Worm (Caenorhabditis elegans): ENCODE results near the gene gas-1.

DNA sequence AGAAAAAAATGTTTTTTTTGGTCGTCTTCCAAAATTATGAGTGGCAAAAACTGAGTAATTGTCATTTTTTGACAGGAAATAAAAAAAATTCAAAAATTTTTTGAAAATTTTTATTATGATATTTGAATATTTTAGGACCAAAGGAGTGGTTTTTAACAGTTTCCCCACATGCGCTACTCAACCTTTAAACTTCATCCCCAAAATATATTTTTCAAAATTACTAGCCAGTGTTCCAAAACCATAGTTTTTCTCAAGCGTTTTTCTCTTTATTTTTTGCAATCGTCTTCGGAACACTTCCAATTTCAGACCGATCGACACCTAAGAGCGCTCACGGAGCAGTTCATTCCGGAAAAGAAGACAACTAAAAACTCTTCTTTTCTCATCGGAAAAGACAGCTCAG, 13.3 kb downstream of the gas-1 start, which contains the start of gene K09A9.6:
- TF ChIP-seq nhr-11 (tag; optimal IDR thresholded peaks at IDR 0.05) (no peak), C38D4.7 (GFP tag; optimal IDR thresholded peaks at IDR 0.05) (no peak), syd-9 (tag; optimal IDR thresholded peaks at IDR 0.05) (no peak), npax-4 (tag; optimal IDR thresholded peaks at IDR 0.05) (no peak), hlh-15 (tag; optimal IDR thresholded peaks at IDR 0.05) (no peak), pag-3 (tag; optimal IDR thresholded peaks at IDR 0.05; ENCODE audit: borderline replicate concordance) (no peak), dve-1 (tag; optimal IDR thresholded peaks at IDR 0.05) (no peak)
